Fruit fly (Drosophila melanogaster) whole organism, embryonic: Measurements from ENCODE around the gene CG42271.

Source experiments
- ATbp ChIP-seq: fragments of 200-800 bp; sonication (Bioruptor generic); optimal IDR thresholded peaks from 2 replicates; lab custom pipeline; 2017; ENCODE audit warnings: missing biosample characterization, mild to moderate bottlenecking, missing genetic modification characterization, missing genetic modification reagents
- CG11723 ChIP-seq: fragments of 200-800 bp; sonication (Bioruptor generic); optimal IDR thresholded peaks from 2 replicates; lab custom pipeline; 2017; ENCODE audit warnings: missing biosample characterization, mild to moderate bottlenecking, missing genetic modification characterization
- CG12299 ChIP-seq: fragments of 200-800 bp; sonication (Bioruptor generic); optimal IDR thresholded peaks from 2 replicates; lab custom pipeline; 2018; ENCODE audit warnings: missing biosample characterization, mild to moderate bottlenecking, missing genetic modification characterization
- CG13287 ChIP-seq: fragments of 200-800 bp; sonication (Bioruptor generic); IDR thresholded peaks from 2 replicates; pipeline ENCODE4 v1.3.6; 2022; ENCODE audit warnings: missing biosample characterization, missing genetic modification characterization; ENCODE audit not compliant: partially characterized antibody
- CG14014 ChIP-seq: fragments of 200-800 bp; sonication (Bioruptor generic); IDR thresholded peaks from 2 replicates; pipeline ENCODE4 v1.3.6; 2022; ENCODE audit warnings: missing biosample characterization, missing genetic modification characterization
- CG14860 ChIP-seq: fragments of 200-800 bp; sonication (Bioruptor generic); IDR thresholded peaks from 3 replicates; pipeline ENCODE4 v1.3.6; 2022; ENCODE audit warnings: missing biosample characterization, missing genetic modification characterization; ENCODE audit not compliant: partially characterized antibody
- CG1529 ChIP-seq: fragments of 200-800 bp; sonication (Bioruptor generic); optimal IDR thresholded peaks from 3 replicates; lab custom pipeline; 2018; ENCODE audit warnings: missing biosample characterization, missing genetic modification characterization
- CG17361 ChIP-seq: fragments of 200-800 bp; sonication (Bioruptor generic); IDR thresholded peaks from 3 replicates; pipeline ENCODE4 v1.3.6; 2022; ENCODE audit warnings: missing biosample characterization, missing genetic modification characterization
- CG18619 ChIP-seq: fragments of 200-800 bp; sonication (Bioruptor generic); optimal IDR thresholded peaks from 3 replicates; lab custom pipeline; 2017; ENCODE audit warnings: missing biosample characterization, mild to moderate bottlenecking, missing genetic modification characterization
- CG2712 ChIP-seq: fragments of 200-800 bp; optimal IDR thresholded peaks from 3 replicates; lab custom pipeline; 2019; ENCODE audit warnings: missing biosample characterization, mild to moderate bottlenecking, missing genetic modification characterization, moderate library complexity
- CG3065 ChIP-seq: fragments of 200-800 bp; sonication (Bioruptor generic); optimal IDR thresholded peaks from 2 replicates; lab custom pipeline; 2016; ENCODE audit warnings: missing biosample characterization, missing genetic modification characterization
- CG3281 ChIP-seq: fragments of 200-800 bp; sonication (Bioruptor generic); optimal IDR thresholded peaks from 3 replicates; lab custom pipeline; 2017; ENCODE audit warnings: missing biosample characterization, mild to moderate bottlenecking, missing genetic modification characterization
- CG6689 ChIP-seq: fragments of 200-800 bp; sonication (Bioruptor generic); IDR thresholded peaks from 2 replicates; pipeline ENCODE4 v1.3.6; 2022; ENCODE audit warnings: missing biosample characterization, missing genetic modification characterization
- CG6854 ChIP-seq: fragments of 200-800 bp; sonication (Bioruptor generic); optimal IDR thresholded peaks from 3 replicates; lab custom pipeline; 2017; ENCODE audit warnings: missing biosample characterization, mild to moderate bottlenecking, missing genetic modification characterization
- CG8281 ChIP-seq: fragments of 200-800 bp; sonication (Bioruptor generic); optimal IDR thresholded peaks from 2 replicates; lab custom pipeline; 2018; ENCODE audit warnings: missing biosample characterization, mild to moderate bottlenecking, missing genetic modification characterization, moderate library complexity
- Dll ChIP-seq: fragments of 200-800 bp; sonication (Bioruptor generic); IDR thresholded peaks from 4 replicates; pipeline ENCODE4 v1.3.6; 2022; ENCODE audit warnings: missing biosample characterization, missing genetic modification characterization; ENCODE audit not compliant: partially characterized antibody
- HHEX ChIP-seq: fragments of 200-800 bp; sonication (Bioruptor generic); optimal IDR thresholded peaks from 3 replicates; lab custom pipeline; 2017; ENCODE audit warnings: missing biosample characterization, mild to moderate bottlenecking, missing genetic modification characterization, missing genetic modification reagents
- HLH4C ChIP-seq: fragments of 200-800 bp; sonication (Bioruptor generic); IDR thresholded peaks from 3 replicates; pipeline ENCODE4 v1.3.6; 2022; ENCODE audit warnings: missing biosample characterization, missing genetic modification characterization; ENCODE audit not compliant: partially characterized antibody
- HmgZ ChIP-seq: fragments of 200-800 bp; sonication (Bioruptor generic); optimal IDR thresholded peaks from 2 replicates; lab custom pipeline; 2018; ENCODE audit warnings: missing biosample characterization, mild to moderate bottlenecking, missing genetic modification characterization
- Hr3 ChIP-seq: fragments of 200-800 bp; sonication (Bioruptor generic); optimal IDR thresholded peaks from 3 replicates; lab custom pipeline; 2016; ENCODE audit warnings: missing biosample characterization, missing genetic modification characterization
- Scr ChIP-seq: fragments of 200-800 bp; sonication (Bioruptor generic); IDR thresholded peaks from 2 replicates; pipeline ENCODE4 v1.3.6; 2022; ENCODE audit warnings: missing biosample characterization, missing genetic modification characterization; ENCODE audit not compliant: partially characterized antibody
- Vsx1 ChIP-seq: fragments of 200-800 bp; sonication (Bioruptor generic); optimal IDR thresholded peaks from 2 replicates; lab custom pipeline; 2017; ENCODE audit warnings: missing biosample characterization, mild to moderate bottlenecking, missing genetic modification characterization, missing genetic modification reagents
- amos ChIP-seq: fragments of 200-800 bp; sonication (Bioruptor generic); IDR thresholded peaks from 2 replicates; pipeline ENCODE4 v1.3.6; 2022; ENCODE audit warnings: missing biosample characterization, missing genetic modification characterization; ENCODE audit not compliant: partially characterized antibody
- cad ChIP-seq: fragments of >200 bp; optimal IDR thresholded peaks from 2 replicates; lab custom pipeline; 2017; ENCODE audit warnings: missing biosample characterization, missing genetic modification characterization
- caup ChIP-seq: fragments of 200-800 bp; sonication (Bioruptor generic); optimal IDR thresholded peaks from 3 replicates; lab custom pipeline; 2017; ENCODE audit warnings: missing biosample characterization, mild to moderate bottlenecking, missing genetic modification characterization, moderate library complexity; ENCODE audit not compliant: severe bottlenecking
- dimm ChIP-seq: fragments of 200-800 bp; sonication (Bioruptor generic); IDR thresholded peaks from 2 replicates; pipeline ENCODE4 v1.3.6; 2022; ENCODE audit warnings: missing biosample characterization, missing genetic modification characterization
- esg ChIP-seq: fragments of 200-800 bp; sonication (Bioruptor generic); conservative IDR thresholded peaks from 2 replicates; pipeline ENCODE4 v1.3.6; 2022; ENCODE audit warnings: missing biosample characterization, missing genetic modification characterization
- exex ChIP-seq: fragments of 200-800 bp; sonication (Bioruptor generic); optimal IDR thresholded peaks from 4 replicates; lab custom pipeline; 2018; ENCODE audit warnings: missing biosample characterization, mild to moderate bottlenecking, missing genetic modification characterization, moderate library complexity
- fd64A ChIP-seq: fragments of 200-800 bp; sonication (Bioruptor generic); optimal IDR thresholded peaks from 3 replicates; lab custom pipeline; 2018; ENCODE audit warnings: missing biosample characterization, mild to moderate bottlenecking, missing genetic modification characterization
- fu2 ChIP-seq: fragments of 200-800 bp; sonication (Bioruptor generic); optimal IDR thresholded peaks from 2 replicates; lab custom pipeline; 2016; ENCODE audit warnings: missing biosample characterization, missing genetic modification characterization
- gcm ChIP-seq: fragments of 200-800 bp; sonication (Bioruptor generic); optimal IDR thresholded peaks from 2 replicates; lab custom pipeline; 2019; ENCODE audit warnings: missing biosample characterization, mild to moderate bottlenecking, missing genetic modification characterization, moderate library complexity
- gem ChIP-seq: fragments of 200-800 bp; sonication (Bioruptor generic); optimal IDR thresholded peaks from 2 replicates; lab custom pipeline; 2019; ENCODE audit warnings: missing biosample characterization, mild to moderate bottlenecking, missing genetic modification characterization, moderate library complexity
- grau ChIP-seq: fragments of 200-800 bp; optimal IDR thresholded peaks from 3 replicates; lab custom pipeline; 2019; ENCODE audit warnings: missing biosample characterization, mild to moderate bottlenecking, missing genetic modification characterization, moderate library complexity
- klu ChIP-seq: fragments of 200-800 bp; sonication (Bioruptor generic); IDR thresholded peaks from 2 replicates; pipeline ENCODE4 v1.3.6; 2022; ENCODE audit warnings: missing biosample characterization, missing genetic modification characterization
- lmd ChIP-seq: fragments of 200-800 bp; sonication (Bioruptor generic); IDR thresholded peaks from 2 replicates; pipeline ENCODE4 v1.3.6; 2022; ENCODE audit warnings: missing biosample characterization, missing genetic modification characterization
- mam ChIP-seq: fragments of 200-800 bp; sonication (Bioruptor generic); optimal IDR thresholded peaks from 3 replicates; lab custom pipeline; 2016; ENCODE audit warnings: missing biosample characterization, missing genetic modification characterization
- nerfin-2 ChIP-seq: fragments of 200-800 bp; sonication (Bioruptor generic); IDR thresholded peaks from 2 replicates; pipeline ENCODE4 v1.3.6; 2022; ENCODE audit warnings: missing biosample characterization, missing genetic modification characterization; ENCODE audit not compliant: partially characterized antibody
- pb ChIP-seq: fragments of 200-800 bp; sonication (Bioruptor generic); optimal IDR thresholded peaks from 3 replicates; lab custom pipeline; 2016; ENCODE audit warnings: missing biosample characterization, missing genetic modification characterization
- prd ChIP-seq, 3 experiments: fragments of >200 bp in 2 of 3; fragments of 200-800 bp in 1 of 3; sonication (Bioruptor generic) in 1 of 3; optimal IDR thresholded peaks in 2 of 3; IDR thresholded peaks in 1 of 3; 2 replicates in 2 of 3; 3 replicates in 1 of 3; pipeline versions ENCODE4 v1.3.6 to Lab custom; 2017 to 2022; ENCODE audit warnings: missing biosample characterization in 1 of 3, missing genetic modification characterization in 1 of 3
- pum ChIP-seq: fragments of 200-800 bp; sonication (Bioruptor generic); optimal IDR thresholded peaks from 2 replicates; lab custom pipeline; 2016; ENCODE audit warnings: missing biosample characterization, missing genetic modification characterization
- ranshi ChIP-seq: fragments of 200-800 bp; sonication (Bioruptor generic); IDR thresholded peaks from 2 replicates; pipeline ENCODE4 v1.3.6; 2022; ENCODE audit warnings: missing biosample characterization, missing genetic modification characterization
- salm ChIP-seq: fragments of 200-800 bp; sonication (Bioruptor generic); optimal IDR thresholded peaks from 2 replicates; lab custom pipeline; 2018; ENCODE audit warnings: missing biosample characterization, mild to moderate bottlenecking, missing genetic modification characterization
- sd ChIP-seq: fragments of 200-800 bp; sonication (Bioruptor generic); optimal IDR thresholded peaks from 3 replicates; lab custom pipeline; 2018; ENCODE audit warnings: missing biosample characterization, mild to moderate bottlenecking, missing genetic modification characterization, moderate library complexity
- shn ChIP-seq: fragments of 200-800 bp; sonication (Bioruptor generic); optimal IDR thresholded peaks from 3 replicates; lab custom pipeline; 2016; ENCODE audit warnings: missing biosample characterization, missing genetic modification characterization
- sqz ChIP-seq: fragments of 200-800 bp; sonication (Bioruptor generic); optimal IDR thresholded peaks from 3 replicates; lab custom pipeline; 2018; ENCODE audit warnings: missing biosample characterization, mild to moderate bottlenecking, missing genetic modification characterization
- tap ChIP-seq: fragments of 200-800 bp; optimal IDR thresholded peaks from 3 replicates; lab custom pipeline; 2019; ENCODE audit warnings: missing biosample characterization, mild to moderate bottlenecking, missing genetic modification characterization, moderate library complexity
- tll ChIP-seq, 2 experiments: fragments of 200-800 bp in 1 of 2; fragments of >200 bp in 1 of 2; sonication (Bioruptor generic) in 1 of 2; optimal IDR thresholded peaks; 2 replicates each; lab custom pipeline; 2017 to 2019; ENCODE audit warnings: missing biosample characterization in 2 of 2, missing genetic modification characterization in 2 of 2, mild to moderate bottlenecking in 1 of 2, moderate library complexity in 1 of 2

The CG42271 gene

dm6 chrX:14209209-14209781, 24.6 kb downstream of the CG42271 start (continued):
- TF ChIP-seq caup (GFP tag; lab: Kevin White, UChicago): no peak
- TF ChIP-seq exex: peak; percentile 16
- no peak for TF ChIP-seq lmd
- TF ChIP-seq sd: peak; percentile 69
- TF ChIP-seq sqz (GFP tag; lab: Kevin White, UChicago): peak; percentile 68
- TF ChIP-seq amos: no peak
- TF ChIP-seq HmgZ (tag; lab: Kevin White, UChicago): no peak
- TF ChIP-seq cad: no peak
- no peak for TF ChIP-seq pb (GFP tag; lab: Kevin White, UChicago)
- no peak for TF ChIP-seq nerfin-2 (GFP tag; lab: Robert Waterston, UW)
- TF ChIP-seq gem: peak; percentile 6
- no peak for TF ChIP-seq shn
- peak; percentile 0 for TF ChIP-seq CG8281 (tag; lab: Kevin White, UChicago)
- TF ChIP-seq grau: peak; percentile 46
- TF ChIP-seq CG12299 (tag; lab: Kevin White, UChicago): no peak

- peak; percentile 58; the same call in 1 of the 2 replicates for TF ChIP-seq CG14014 (GFP tag; lab: Robert Waterston, UW)
- TF ChIP-seq gcm (GFP tag; lab: Kevin White, UChicago): peak; percentile 68
- peak; percentile 71 for TF ChIP-seq CG2712 (tag; lab: Kevin White, UChicago)
- no peak; the same call in 1 of the 2 replicates for TF ChIP-seq CG13287 (GFP tag; lab: Robert Waterston, UW)
- TF ChIP-seq tll (GFP tag; optimal IDR thresholded peaks at IDR 0.05; lab: Kevin White, UChicago): no peak
- peak; percentile 46 for TF ChIP-seq Hr3 (GFP tag; lab: Kevin White, UChicago)
- peak; percentile 48 for TF ChIP-seq salm (tag; lab: Kevin White, UChicago)
- TF ChIP-seq ranshi (GFP tag; lab: Robert Waterston, UW): peak; percentile 54
- no peak for TF ChIP-seq dimm (GFP tag; lab: Robert Waterston, UW)
- no peak for TF ChIP-seq CG14860 (GFP tag; lab: Robert Waterston, UW)
- no peak for TF ChIP-seq mam (GFP tag; lab: Kevin White, UChicago)
- peak; percentile 40 for TF ChIP-seq CG18619 (GFP tag; lab: Kevin White, UChicago)
- TF ChIP-seq fd64A (GFP tag; lab: Kevin White, UChicago): no peak
- peak; percentile 23 for TF ChIP-seq Vsx1 (GFP tag; lab: Kevin White, UChicago)
- no peak for TF ChIP-seq fu2 (GFP tag; lab: Kevin White, UChicago)
- no peak for TF ChIP-seq CG6854
- no peak for TF ChIP-seq klu (GFP tag; lab: Robert Waterston, UW)
- TF ChIP-seq CG11723 (GFP tag; lab: Kevin White, UChicago): peak; percentile 42
- TF ChIP-seq Scr: no peak
- TF ChIP-seq CG3065 (GFP tag; lab: Kevin White, UChicago): no peak
- peak; percentile 29 for TF ChIP-seq CG3281 (GFP tag; lab: Kevin White, UChicago)
- TF ChIP-seq CG6689 (GFP tag; lab: Robert Waterston, UW): peak; percentile 55
- TF ChIP-seq CG17361 (GFP tag; lab: Robert Waterston, UW): peak; percentile 61
- TF ChIP-seq CG1529 (GFP tag; lab: Kevin White, UChicago): peak; percentile 46
- peak; percentile 68 for TF ChIP-seq ATbp (GFP tag; lab: Kevin White, UChicago)
- no peak for TF ChIP-seq Dll (GFP tag; lab: Robert Waterston, UW)
- TF ChIP-seq tap (tag; lab: Kevin White, UChicago): peak; percentile 63
- TF ChIP-seq esg: 0 out of 2 replicates have a peak, but pooled peaks have one; percentile 21
- TF ChIP-seq HHEX: peak; percentile 48
- peak; percentile 46 for TF ChIP-seq pum
- no peak for TF ChIP-seq prd (optimal IDR thresholded peaks at IDR 0.05; lab: Kevin White, UChicago)
- TF ChIP-seq prd (GFP tag; IDR thresholded peaks at IDR 0.05; lab: Robert Waterston, UW): peak; percentile 17; the same call in 1 of the 3 replicates
- TF ChIP-seq HLH4C (GFP tag; lab: Robert Waterston, UW): no peak
These were observed 25.2 kb downstream of the CG42271 start for dm6 chrX:14208426-14209208.
